Fruit fly (Drosophila melanogaster): ENCODE measurements around the gene La.
A peak's percentile ranks its signal among the peaks of the same experiment; 100 is the strongest.

Gene La

DNA sequence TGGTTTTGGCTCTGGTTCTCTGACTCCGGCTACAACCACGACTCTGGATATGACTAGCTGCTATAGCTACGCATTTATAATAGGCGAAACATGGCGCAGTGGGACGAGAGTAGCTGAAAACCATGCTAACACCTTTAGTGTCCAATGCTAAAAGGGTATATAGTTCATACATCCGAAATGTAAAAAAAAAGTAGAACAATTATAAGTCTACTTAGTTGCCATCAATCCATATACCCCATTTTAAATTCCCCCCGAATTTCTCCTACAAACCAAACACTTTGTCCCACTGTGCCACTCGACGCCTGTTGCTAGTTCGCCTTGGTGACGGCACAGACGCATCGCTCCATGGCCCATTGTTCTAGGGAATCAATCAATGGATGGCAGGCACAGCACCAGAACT is 23.5 kb downstream of the La start (continued):
- TF ChIP-seq toy (GFP tag; IDR thresholded peaks at IDR 0.05) (peak; percentile 66; the same call in 1 of the 2 replicates), sob (GFP tag; IDR thresholded peaks at IDR 0.05) (0 out of 2 replicates have a peak, but pooled peaks have one; percentile 48), nmo (GFP tag; optimal IDR thresholded peaks at IDR 0.05) (peak; percentile 84), Dad (GFP tag; optimal IDR thresholded peaks at IDR 0.05) (peak; percentile 20), CG17359 (tag; optimal IDR thresholded peaks at IDR 0.05) (peak; percentile 87), Fer2 (tag; optimal IDR thresholded peaks at IDR 0.05) (no peak), Rx (GFP tag; IDR thresholded peaks at IDR 0.05) (peak; percentile 86), gem (tag; optimal IDR thresholded peaks at IDR 0.05) (peak; percentile 75), wek (GFP tag; optimal IDR thresholded peaks at IDR 0.05) (no peak), HHEX (GFP tag; optimal IDR thresholded peaks at IDR 0.05) (peak; percentile 71), CG9437 (GFP tag; optimal IDR thresholded peaks at IDR 0.05) (peak; percentile 8), Tbp (GFP tag; optimal IDR thresholded peaks at IDR 0.05) (no peak), CG16779 (GFP tag; IDR thresholded peaks at IDR 0.05) (peak; percentile 57; the same call in 1 of the 2 replicates), Awh (GFP tag; IDR thresholded peaks at IDR 0.05) (peak; percentile 89), CG11696 (GFP tag; IDR thresholded peaks at IDR 0.05) (peak; percentile 69)

DNA sequence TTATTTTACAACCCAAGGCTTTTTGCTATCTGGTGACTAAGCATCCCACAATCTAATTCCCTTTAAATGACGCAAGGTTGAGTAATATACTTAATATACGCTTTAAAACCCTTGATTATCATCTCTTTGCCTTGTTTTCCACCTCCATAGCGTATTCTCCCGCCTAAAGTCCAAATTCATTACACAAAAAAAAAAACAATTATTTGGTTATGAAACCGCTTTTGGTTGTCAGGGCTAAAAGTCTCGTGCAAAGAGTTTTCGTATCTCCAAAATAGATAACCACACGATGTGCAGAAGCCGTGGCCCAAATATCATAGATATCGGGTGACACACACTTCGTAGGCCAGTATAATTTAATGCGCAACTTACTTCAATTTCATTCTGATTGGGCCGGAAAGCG is 24.4 kb downstream of the La start:
- TF ChIP-seq TFAM (GFP tag; optimal IDR thresholded peaks at IDR 0.05) (no peak), cwo (GFP tag; optimal IDR thresholded peaks at IDR 0.05) (peak; percentile 73), mirr (GFP tag; optimal IDR thresholded peaks at IDR 0.05) (peak; percentile 57), exex (tag; optimal IDR thresholded peaks at IDR 0.05) (peak; percentile 50), CG2202 (tag; optimal IDR thresholded peaks at IDR 0.05) (no peak), wdn (GFP tag; IDR thresholded peaks at IDR 0.05) (no peak), Pdp1 (GFP tag; optimal IDR thresholded peaks at IDR 0.05) (peak in 1 of 2 experiments; percentile 38), CG1832 (GFP tag; optimal IDR thresholded peaks at IDR 0.05) (no peak)

DNA sequence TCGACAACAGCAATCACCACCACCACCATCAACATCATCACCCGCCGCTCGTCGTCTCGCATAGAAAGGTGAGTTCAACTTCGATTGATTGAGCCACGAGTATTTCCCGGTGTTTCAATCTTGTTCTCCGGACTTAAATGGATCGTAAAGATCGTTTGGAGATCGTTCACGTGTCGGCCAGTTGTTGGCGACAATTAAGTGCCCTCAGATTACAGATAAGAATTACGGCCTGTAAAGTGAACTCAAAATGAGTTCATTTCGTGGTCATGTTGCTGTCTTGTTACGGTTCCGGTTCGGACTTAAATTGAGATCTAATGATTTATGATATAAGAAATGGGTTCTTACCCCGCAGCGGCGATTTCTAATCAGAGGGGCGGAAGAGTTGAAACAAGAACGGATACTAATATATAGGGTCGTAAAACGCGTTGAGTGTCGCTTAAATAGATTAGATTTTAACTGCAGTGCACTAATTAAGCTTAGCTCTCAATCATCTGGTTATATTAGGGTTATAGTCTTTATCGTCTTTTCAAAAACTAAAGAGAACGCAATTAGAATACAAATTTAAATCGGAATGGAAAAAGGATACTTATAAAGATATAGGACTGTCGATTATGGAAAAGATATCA is 27.7 kb downstream of the La start:
- TF ChIP-seq CG43689 (GFP tag; IDR thresholded peaks at IDR 0.05) (no peak), CG8765 (GFP tag; IDR thresholded peaks at IDR 0.05) (no peak), CG14860 (GFP tag; IDR thresholded peaks at IDR 0.05; ENCODE audit: partially characterized antibody) (no peak), da (GFP tag; optimal IDR thresholded peaks at IDR 0.05) (no peak), Sox102F (GFP tag; optimal IDR thresholded peaks at IDR 0.05) (no peak), grn (GFP tag; optimal IDR thresholded peaks at IDR 0.05) (peak; percentile 94), Neu2 (GFP tag; optimal IDR thresholded peaks at IDR 0.05; ENCODE audit: borderline replicate concordance) (no peak), run (tag; optimal IDR thresholded peaks at IDR 0.05) (peak; percentile 31), schlank (tag; optimal IDR thresholded peaks at IDR 0.05) (no peak), Pdp1 (GFP tag; optimal IDR thresholded peaks at IDR 0.05) (peak in 1 of 2 experiments; percentile 1), dan (GFP tag; IDR thresholded peaks at IDR 0.05) (no peak), slp2 (GFP tag; optimal IDR thresholded peaks at IDR 0.05) (no peak), CG7556 (GFP tag; optimal IDR thresholded peaks at IDR 0.05) (no peak), CG15601 (tag; optimal IDR thresholded peaks at IDR 0.05) (peak; percentile 75), shn (GFP tag; optimal IDR thresholded peaks at IDR 0.05) (no peak), CG11560 (tag; IDR thresholded peaks at IDR 0.05) (no peak), CG10321 (GFP tag; IDR thresholded peaks at IDR 0.05) (no peak), CG6272 (GFP tag; IDR thresholded peaks at IDR 0.05) (no peak), CG34224 (GFP tag; IDR thresholded peaks at IDR 0.05; ENCODE audit: partially characterized antibody) (no peak), Hr78 (GFP tag; optimal IDR thresholded peaks at IDR 0.05) (peak in 1 of 2 experiments; percentile 51), her (GFP tag; optimal IDR thresholded peaks at IDR 0.05) (no peak), CG10565 (GFP tag; optimal IDR thresholded peaks at IDR 0.05) (no peak), CG15269 (tag; optimal IDR thresholded peaks at IDR 0.05) (peak; percentile 2), cg (GFP tag; optimal IDR thresholded peaks at IDR 0.05) (no peak), NfI (GFP tag; optimal IDR thresholded peaks at IDR 0.05) (no peak), zfh1 (GFP tag; IDR thresholded peaks at IDR 0.05) (no peak)

Data from whole organism, embryonic.